Worm (Caenorhabditis elegans) whole organism, young adult: ENCODE data around the gene dyf-2.
A peak's percentile ranks its signal among the peaks of the same experiment; 100 is the strongest.

Source experiments
- B0035.1 ChIP-seq: sonication (generic microtip); optimal IDR thresholded peaks from 2 replicates; lab custom pipeline; 2016; ENCODE audit warnings: missing genetic modification characterization, mild to moderate bottlenecking, missing compliant biosample characterization, missing genotype, missing genetic modification reagents
- B0261.1 ChIP-seq: sonication (generic microtip); optimal IDR thresholded peaks from 2 replicates; lab custom pipeline; 2016; ENCODE audit warnings: mild to moderate bottlenecking, missing genetic modification characterization, moderate library complexity, missing compliant biosample characterization
- D2030.7 ChIP-seq: fragments of 200-800 bp; sonication (Bioruptor generic); IDR thresholded peaks from 2 replicates; pipeline ENCODE4 v1.3.6; 2022; ENCODE audit warnings: missing genetic modification reagents, missing genetic modification characterization, missing compliant biosample characterization
- F10E7.11 ChIP-seq: sonication (generic microtip); optimal IDR thresholded peaks from 2 replicates; lab custom pipeline; 2017; ENCODE audit warnings: mild to moderate bottlenecking, missing genetic modification characterization, moderate library complexity, missing compliant biosample characterization
- F49E8.2 ChIP-seq: sonication (generic microtip); optimal IDR thresholded peaks from 3 replicates; lab custom pipeline; 2017; ENCODE audit warnings: missing genetic modification characterization, mild to moderate bottlenecking, missing compliant biosample characterization, antibody characterized with exemption, moderate library complexity; ENCODE audit not compliant: insufficient read depth
- F57C9.4 ChIP-seq: sonication (generic microtip); optimal IDR thresholded peaks from 2 replicates; lab custom pipeline; 2017; ENCODE audit warnings: mild to moderate bottlenecking, missing genetic modification characterization, missing compliant biosample characterization
- T07F8.4 ChIP-seq: sonication (generic microtip); optimal IDR thresholded peaks from 2 replicates; lab custom pipeline; 2016; ENCODE audit warnings: mild to moderate bottlenecking, missing genetic modification characterization, moderate library complexity, missing compliant biosample characterization
- Y53F4B.3 ChIP-seq: fragments of 200-800 bp; sonication (Bioruptor generic); IDR thresholded peaks from 2 replicates; pipeline ENCODE4 v1.3.6; 2022; ENCODE audit warnings: missing genetic modification reagents, missing genetic modification characterization, missing compliant biosample characterization
- Y79H2A.3 ChIP-seq: fragments of 200-800 bp; sonication (Bioruptor generic); conservative IDR thresholded peaks from 2 replicates; pipeline ENCODE4 v1.3.6; 2022; ENCODE audit warnings: missing genetic modification reagents, missing genetic modification characterization, missing compliant biosample characterization
- Y95B8A.8 ChIP-seq: fragments of 200-800 bp; sonication (Bioruptor generic); IDR thresholded peaks from 2 replicates; pipeline ENCODE4 v1.3.6; 2022; ENCODE audit warnings: missing genetic modification reagents, missing genetic modification characterization, missing compliant biosample characterization
- aptf-3 ChIP-seq: fragments of 200-800 bp; sonication (Bioruptor generic); IDR thresholded peaks from 2 replicates; pipeline ENCODE4 v1.3.6; 2022; ENCODE audit warnings: missing genetic modification characterization, missing compliant biosample characterization
- atf-7 ChIP-seq: sonication (generic microtip); optimal IDR thresholded peaks from 2 replicates; lab custom pipeline; 2017; ENCODE audit warnings: mild to moderate bottlenecking, missing genetic modification characterization, missing compliant biosample characterization
- athp-1 ChIP-seq: sonication (generic microtip); optimal IDR thresholded peaks from 2 replicates; lab custom pipeline; 2017; ENCODE audit warnings: mild to moderate bottlenecking, missing genetic modification characterization, missing compliant biosample characterization
- attf-6 ChIP-seq: fragments of 200-800 bp; sonication (Bioruptor generic); IDR thresholded peaks from 2 replicates; pipeline ENCODE4 v1.3.6; 2022; ENCODE audit warnings: missing genetic modification reagents, missing genetic modification characterization, missing compliant biosample characterization
- bed-2 ChIP-seq: fragments of 200-800 bp; sonication (Bioruptor generic); IDR thresholded peaks from 2 replicates; pipeline ENCODE4 v1.3.6; 2022; ENCODE audit warnings: missing genetic modification reagents, missing genetic modification characterization, missing compliant biosample characterization
- cebp-1 ChIP-seq, 2 experiments: fragments of 200-800 bp in 1 of 2; sonication (Bioruptor generic) in 1 of 2; sonication (generic microtip) in 1 of 2; IDR thresholded peaks in 1 of 2; optimal IDR thresholded peaks in 1 of 2; 2 replicates each; pipeline versions ENCODE4 v1.3.6 to Lab custom; 2017 to 2022; ENCODE audit warnings: missing compliant biosample characterization in 2 of 2, missing genetic modification characterization in 2 of 2, mild to moderate bottlenecking in 1 of 2, missing genetic modification reagents in 1 of 2, moderate library complexity in 1 of 2
- ceh-40 ChIP-seq: fragments of 200-800 bp; sonication (Bioruptor generic); IDR thresholded peaks from 2 replicates; pipeline ENCODE4 v1.3.6; 2022; ENCODE audit warnings: missing genetic modification characterization, missing compliant biosample characterization
- ceh-79 ChIP-seq: sonication (generic microtip); optimal IDR thresholded peaks from 2 replicates; lab custom pipeline; 2017; ENCODE audit warnings: mild to moderate bottlenecking, missing genetic modification characterization, missing compliant biosample characterization
- chd-7 ChIP-seq: sonication (generic microtip); optimal IDR thresholded peaks from 2 replicates; lab custom pipeline; 2016; ENCODE audit warnings: mild to moderate bottlenecking, missing genetic modification characterization, moderate library complexity, missing compliant biosample characterization
- dox-1 ChIP-seq: fragments of 200-800 bp; sonication (Bioruptor generic); IDR thresholded peaks from 2 replicates; pipeline ENCODE4 v1.3.6; 2022; ENCODE audit warnings: missing genetic modification reagents, missing genetic modification characterization, missing compliant biosample characterization
- ekl-4 ChIP-seq: fragments of 200-800 bp; sonication (Bioruptor generic); IDR thresholded peaks from 2 replicates; pipeline ENCODE4 v1.3.6; 2022; ENCODE audit warnings: missing genetic modification reagents, missing genetic modification characterization, missing compliant biosample characterization
- ets-4 ChIP-seq: fragments of 200-800 bp; sonication (Bioruptor generic); optimal IDR thresholded peaks from 2 replicates; lab custom pipeline; 2018; ENCODE audit warnings: mild to moderate bottlenecking, missing genetic modification characterization, missing compliant biosample characterization
- gei-17 ChIP-seq: fragments of 200-800 bp; sonication (Bioruptor generic); optimal IDR thresholded peaks from 2 replicates; lab custom pipeline; 2018; ENCODE audit warnings: mild to moderate bottlenecking, missing genetic modification characterization, missing compliant biosample characterization
- hlh-12 ChIP-seq: sonication (generic microtip); optimal IDR thresholded peaks from 2 replicates; lab custom pipeline; 2016; ENCODE audit warnings: missing genetic modification characterization, missing compliant biosample characterization
- lag-1 ChIP-seq: fragments of 200-800 bp; sonication (Bioruptor generic); IDR thresholded peaks from 2 replicates; pipeline ENCODE4 v1.3.6; 2022; ENCODE audit warnings: missing genetic modification reagents, missing genetic modification characterization, missing compliant biosample characterization
- let-607 ChIP-seq, 2 experiments: fragments of 200-800 bp in 1 of 2; sonication (Bioruptor generic) in 1 of 2; sonication (generic microtip) in 1 of 2; optimal IDR thresholded peaks; 2 replicates each; lab custom pipeline; 2016 to 2018; ENCODE audit warnings: mild to moderate bottlenecking in 2 of 2, missing compliant biosample characterization in 2 of 2, missing genetic modification characterization in 2 of 2, moderate library complexity in 2 of 2, missing genotype in 1 of 2
- lin-26 ChIP-seq: fragments of 200-800 bp; sonication (Bioruptor generic); IDR thresholded peaks from 2 replicates; pipeline ENCODE4 v1.3.6; 2022; ENCODE audit warnings: missing genetic modification reagents, missing genetic modification characterization, missing compliant biosample characterization
- lsl-1 ChIP-seq: fragments of 200-800 bp; sonication (Bioruptor generic); optimal IDR thresholded peaks from 2 replicates; lab custom pipeline; 2018; ENCODE audit warnings: mild to moderate bottlenecking, missing genetic modification characterization, moderate library complexity, missing compliant biosample characterization
- lsy-27 ChIP-seq: sonication (generic microtip); optimal IDR thresholded peaks from 2 replicates; lab custom pipeline; 2017; ENCODE audit warnings: missing genetic modification characterization, mild to moderate bottlenecking, missing compliant biosample characterization, antibody characterized with exemption, missing genotype, borderline replicate concordance; ENCODE audit not compliant: insufficient read depth
- madf-10 ChIP-seq: sonication (generic microtip); optimal IDR thresholded peaks from 2 replicates; lab custom pipeline; 2016; ENCODE audit warnings: mild to moderate bottlenecking, missing genetic modification characterization, missing compliant biosample characterization
- mcd-1 ChIP-seq: fragments of 200-800 bp; sonication (Bioruptor generic); IDR thresholded peaks from 2 replicates; pipeline ENCODE4 v1.3.6; 2022; ENCODE audit warnings: missing genetic modification reagents, missing genetic modification characterization, missing compliant biosample characterization
- mel-28 ChIP-seq: sonication (generic microtip); optimal IDR thresholded peaks from 2 replicates; lab custom pipeline; 2016; ENCODE audit warnings: borderline replicate concordance, mild to moderate bottlenecking, missing genetic modification characterization, missing compliant biosample characterization
- nfya-1 ChIP-seq: sonication (generic microtip); optimal IDR thresholded peaks from 2 replicates; lab custom pipeline; 2017; ENCODE audit warnings: antibody characterized with exemption, missing compliant biosample characterization, missing genetic modification characterization, borderline replicate concordance; ENCODE audit not compliant: insufficient read depth
- nhr-179 ChIP-seq: sonication (generic microtip); optimal IDR thresholded peaks from 2 replicates; lab custom pipeline; 2016; ENCODE audit warnings: mild to moderate bottlenecking, missing genetic modification characterization, missing compliant biosample characterization
- nhr-27 ChIP-seq: fragments of 200-800 bp; sonication (Bioruptor generic); optimal IDR thresholded peaks from 2 replicates; lab custom pipeline; 2018; ENCODE audit warnings: mild to moderate bottlenecking, missing genetic modification characterization, moderate library complexity, missing compliant biosample characterization
- nhr-90 ChIP-seq: sonication (generic microtip); optimal IDR thresholded peaks from 2 replicates; lab custom pipeline; 2016; ENCODE audit warnings: missing genotype, mild to moderate bottlenecking, missing genetic modification characterization, missing compliant biosample characterization
- rec-8 ChIP-seq, 2 experiments: sonication (generic microtip); optimal IDR thresholded peaks; 2 replicates each; lab custom pipeline; 2016; ENCODE audit warnings: mild to moderate bottlenecking in 2 of 2, missing genetic modification characterization in 2 of 2, missing genetic modification reagents in 2 of 2, missing genotype in 2 of 2, missing biosample characterization in 1 of 2, missing compliant biosample characterization in 1 of 2, moderate library complexity in 1 of 2
- rpc-1 ChIP-seq, 2 experiments: fragments of 150-350 bp in 1 of 2; sonication (generic microtip) in 1 of 2; optimal IDR thresholded peaks; 2 replicates each; lab custom pipeline; 2014 to 2018; ENCODE audit warnings: missing biosample characterization in 1 of 2, missing genetic modification characterization in 1 of 2, missing genetic modification reagents in 1 of 2, missing genotype in 1 of 2
- snpc-3.4 ChIP-seq: sonication (generic microtip); optimal IDR thresholded peaks from 2 replicates; lab custom pipeline; 2017; ENCODE audit warnings: missing genetic modification characterization, mild to moderate bottlenecking, missing compliant biosample characterization, antibody characterized with exemption, moderate library complexity, missing genotype, missing genetic modification reagents
- snpc-4 ChIP-seq, 5 experiments: fragments of 150-350 bp in 1 of 5; sonication (generic microtip) in 4 of 5; optimal IDR thresholded peaks; 2 replicates each; lab custom pipeline; 2014 to 2018; ENCODE audit warnings: missing genetic modification characterization in 5 of 5, missing biosample characterization in 3 of 5, antibody characterized with exemption in 2 of 5, mild to moderate bottlenecking in 2 of 5, missing compliant biosample characterization in 2 of 5, missing genotype in 2 of 5, moderate library complexity in 2 of 5, missing genetic modification reagents in 1 of 5
- sptf-2 ChIP-seq: fragments of 200-800 bp; sonication (Bioruptor generic); optimal IDR thresholded peaks from 2 replicates; lab custom pipeline; 2018; ENCODE audit warnings: mild to moderate bottlenecking, missing genetic modification characterization, missing compliant biosample characterization
- tbx-9 ChIP-seq: sonication (generic microtip); optimal IDR thresholded peaks from 2 replicates; lab custom pipeline; 2016; ENCODE audit warnings: borderline replicate concordance, missing genetic modification characterization, inconsistent platforms, missing compliant biosample characterization
- tlf-1 ChIP-seq: fragments of 200-800 bp; sonication (Bioruptor generic); optimal IDR thresholded peaks from 2 replicates; lab custom pipeline; 2018; ENCODE audit warnings: mild to moderate bottlenecking, missing genetic modification characterization, missing compliant biosample characterization
- unc-62 ChIP-seq: fragments of 150-350 bp; optimal IDR thresholded peaks from 2 replicates; lab custom pipeline; 2014; ENCODE audit warnings: missing biosample characterization, missing genetic modification reagents, missing genetic modification characterization
- ztf-25 ChIP-seq: fragments of 200-800 bp; sonication (Bioruptor generic); IDR thresholded peaks from 2 replicates; pipeline ENCODE4 v1.3.6; 2022; ENCODE audit warnings: missing genetic modification reagents, missing genetic modification characterization, missing compliant biosample characterization
- ztf-26 ChIP-seq: sonication (generic microtip); optimal IDR thresholded peaks from 2 replicates; lab custom pipeline; 2017; ENCODE audit warnings: missing genetic modification characterization, missing compliant biosample characterization

The dyf-2 gene

DNA sequence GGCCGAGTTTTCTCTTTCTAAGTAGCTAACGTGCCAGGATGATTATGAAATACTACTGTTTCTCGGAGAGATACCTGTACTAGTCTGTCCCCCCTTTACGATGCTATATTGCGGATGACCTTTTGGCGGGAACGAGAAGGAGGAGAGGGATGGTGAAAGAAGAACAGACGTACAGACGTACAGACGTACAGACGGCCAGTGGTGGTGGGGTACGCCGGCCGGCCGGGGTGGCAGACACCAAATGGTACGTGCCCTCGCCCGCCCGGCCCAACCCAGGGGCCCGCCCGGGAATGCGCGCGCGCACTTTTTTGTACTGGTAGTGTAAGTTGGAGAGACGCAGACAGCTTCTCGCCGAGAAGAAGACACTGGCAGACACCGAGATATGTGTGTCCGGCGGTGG is 34.8 kb upstream of the dyf-2 start (continued):
- TF ChIP-seq rec-8 (tag; optimal IDR thresholded peaks at IDR 0.05; lab: Kevin White, UChicago): no peak
- TF ChIP-seq let-607 (tag; optimal IDR thresholded peaks at IDR 0.05; lab: Kevin White, UChicago): no peak
- TF ChIP-seq gei-17 (GFP tag; lab: Kevin White, UChicago): no peak
- TF ChIP-seq snpc-4 (GFP tag; optimal IDR thresholded peaks at IDR 0.05; lab: Kevin White, UChicago): no peak
- TF ChIP-seq snpc-4 (tag; optimal IDR thresholded peaks at IDR 0.05; lab: Kevin White, UChicago): no peak
- TF ChIP-seq mel-28 (tag; lab: Kevin White, UChicago): no peak
- no peak for TF ChIP-seq tbx-9
- no peak for TF ChIP-seq nhr-90 (tag; lab: Kevin White, UChicago)
- TF ChIP-seq madf-10 (tag; lab: Kevin White, UChicago): no peak
- no peak for TF ChIP-seq attf-6 (GFP tag; lab: Robert Waterston, UW)
- TF ChIP-seq B0035.1 (tag; lab: Kevin White, UChicago): no peak
- TF ChIP-seq tlf-1 (GFP tag; lab: Kevin White, UChicago): no peak
- no peak for TF ChIP-seq snpc-3.4 (tag; lab: Kevin White, UChicago)
- no peak for TF ChIP-seq Y53F4B.3
- TF ChIP-seq nfya-1 (tag; lab: Kevin White, UChicago): no peak
- TF ChIP-seq D2030.7 (GFP tag; lab: Robert Waterston, UW): no peak
- no peak for TF ChIP-seq F49E8.2 (tag; lab: Kevin White, UChicago)
- TF ChIP-seq Y79H2A.3: no peak
- TF ChIP-seq ekl-4 (GFP tag; lab: Robert Waterston, UW): no peak
- no peak for TF ChIP-seq unc-62 (GFP tag; lab: Kevin White, UChicago)
- TF ChIP-seq F57C9.4 (tag; lab: Kevin White, UChicago): no peak
- TF ChIP-seq nhr-27 (tag; lab: Kevin White, UChicago): no peak
- 0 out of 2 replicates have a peak, but pooled peaks have one; percentile 33 for TF ChIP-seq lin-26 (GFP tag; lab: Robert Waterston, UW)
- TF ChIP-seq lag-1: no peak
- no peak for TF ChIP-seq sptf-2 (GFP tag; lab: Kevin White, UChicago)
- TF ChIP-seq ets-4 (GFP tag; lab: Kevin White, UChicago): no peak
- no peak for TF ChIP-seq ceh-40 (GFP tag; lab: Robert Waterston, UW)
- no peak for TF ChIP-seq F10E7.11 (tag; lab: Kevin White, UChicago)
- TF ChIP-seq aptf-3 (GFP tag; lab: Robert Waterston, UW): no peak
- TF ChIP-seq ztf-25 (GFP tag; lab: Robert Waterston, UW): no peak
- TF ChIP-seq Y95B8A.8 (GFP tag; lab: Robert Waterston, UW): no peak
- peak; percentile 27; the same call in 1 of the 2 replicates for TF ChIP-seq bed-2 (GFP tag; lab: Robert Waterston, UW)
- no peak for TF ChIP-seq T07F8.4 (tag; lab: Kevin White, UChicago)
- no peak for TF ChIP-seq lsl-1
- TF ChIP-seq chd-7 (tag; lab: Kevin White, UChicago): no peak
- TF ChIP-seq cebp-1 (GFP tag; IDR thresholded peaks at IDR 0.05; lab: Robert Waterston, UW): no peak; the same call in 1 of the 2 replicates
- TF ChIP-seq cebp-1 (tag; optimal IDR thresholded peaks at IDR 0.05; lab: Kevin White, UChicago): peak; percentile 60
- no peak for TF ChIP-seq hlh-12
- TF ChIP-seq B0261.1 (tag; lab: Kevin White, UChicago): no peak
- TF ChIP-seq ztf-26 (tag; lab: Kevin White, UChicago): peak; percentile 33
- no peak for TF ChIP-seq nhr-179
- TF ChIP-seq lsy-27 (tag; lab: Kevin White, UChicago): no peak
- TF ChIP-seq rpc-1 (optimal IDR thresholded peaks at IDR 0.05; lab: Kevin White, UChicago): no peak
- TF ChIP-seq rpc-1 (tag; optimal IDR thresholded peaks at IDR 0.05; lab: Kevin White, UChicago): no peak
- TF ChIP-seq mcd-1 (GFP tag; lab: Robert Waterston, UW): peak; percentile 63
- TF ChIP-seq atf-7 (tag; lab: Kevin White, UChicago): no peak
- peak; percentile 27 for TF ChIP-seq ceh-79 (tag; lab: Kevin White, UChicago)
- TF ChIP-seq dox-1 (GFP tag; lab: Robert Waterston, UW): peak; percentile 34; the same call in 1 of the 2 replicates
- no peak for TF ChIP-seq athp-1 (tag; lab: Kevin White, UChicago)
